Fruit fly (Drosophila melanogaster) whole organism, wandering third instar larva: Measurements from ENCODE around the gene CG10333.
A peak's percentile ranks its signal among the peaks of the same experiment; 100 is the strongest.

ENCODE experiments used
- Abd-B ChIP-seq: fragments of >200 bp; optimal IDR thresholded peaks from 2 replicates; lab custom pipeline; 2017; ENCODE audit warnings: missing biosample characterization, missing genetic modification characterization
- CG32264 ChIP-seq: fragments of 200-800 bp; sonication (Bioruptor generic); optimal IDR thresholded peaks from 2 replicates; lab custom pipeline; 2016; ENCODE audit warnings: missing biosample characterization, missing genetic modification characterization
- CG9705 ChIP-seq: fragments of 200-800 bp; sonication (Bioruptor generic); optimal IDR thresholded peaks from 2 replicates; lab custom pipeline; 2018; ENCODE audit warnings: missing biosample characterization, mild to moderate bottlenecking, missing genetic modification characterization
- CrebA ChIP-seq: fragments of 200-800 bp; sonication (Bioruptor generic); optimal IDR thresholded peaks from 2 replicates; lab custom pipeline; 2016; ENCODE audit warnings: missing biosample characterization, mild to moderate bottlenecking, missing genetic modification characterization, borderline replicate concordance
- Dfd ChIP-seq: fragments of >200 bp; optimal IDR thresholded peaks from 2 replicates; lab custom pipeline; 2017; ENCODE audit warnings: missing biosample characterization, missing genetic modification characterization
- Dif ChIP-seq: fragments of 200-275, 200-300 bp; sonication (Bioruptor generic); optimal IDR thresholded peaks from 2 replicates; lab custom pipeline; 2018; ENCODE audit warnings: missing biosample characterization, missing genetic modification characterization; ENCODE audit not compliant: partially characterized antibody
- GATAd ChIP-seq: sonication (Bioruptor generic); optimal IDR thresholded peaks from 2 replicates; lab custom pipeline; 2016; ENCODE audit warnings: missing biosample characterization, missing genetic modification characterization
- HLH106 ChIP-seq: fragments of 200-800 bp; optimal IDR thresholded peaks from 3 replicates; lab custom pipeline; 2019; ENCODE audit warnings: missing biosample characterization, mild to moderate bottlenecking, missing genetic modification characterization, moderate library complexity
- Hnf4 ChIP-seq: fragments of 200-800 bp; sonication (Bioruptor generic); optimal IDR thresholded peaks from 2 replicates; lab custom pipeline; 2016; ENCODE audit warnings: missing biosample characterization, mild to moderate bottlenecking, missing genetic modification characterization
- Hr78 ChIP-seq: fragments of >200 bp; optimal IDR thresholded peaks from 2 replicates; lab custom pipeline; 2017; ENCODE audit warnings: missing biosample characterization, missing genetic modification characterization
- Hr83 ChIP-seq: fragments of 200-300 bp; sonication (Bioruptor generic); optimal IDR thresholded peaks from 2 replicates; lab custom pipeline; 2016; ENCODE audit warnings: missing biosample characterization, mild to moderate bottlenecking, missing genetic modification characterization, moderate library complexity; ENCODE audit not compliant: poor library complexity, severe bottlenecking
- Jra ChIP-seq: sonication (Bioruptor generic); optimal IDR thresholded peaks from 2 replicates; lab custom pipeline; 2016; ENCODE audit warnings: missing biosample characterization, missing genetic modification characterization
- Mio ChIP-seq: sonication (Bioruptor generic); optimal IDR thresholded peaks from 2 replicates; lab custom pipeline; 2016; ENCODE audit warnings: missing biosample characterization, missing genetic modification characterization
- Myc ChIP-seq: fragments of >200 bp; optimal IDR thresholded peaks from 2 replicates; lab custom pipeline; 2017
- N ChIP-seq: fragments of >200 bp; optimal IDR thresholded peaks from 2 replicates; lab custom pipeline; 2018; ENCODE audit warnings: missing biosample characterization, missing external identifiers, missing genetic modification characterization
- OdsH ChIP-seq: fragments of 200-800 bp; sonication (Bioruptor generic); optimal IDR thresholded peaks from 2 replicates; lab custom pipeline; 2016; ENCODE audit warnings: missing biosample characterization, mild to moderate bottlenecking, missing genetic modification characterization
- Rel ChIP-seq, 2 experiments: fragments of 200-800 bp; sonication (Bioruptor generic) in 1 of 2; optimal IDR thresholded peaks; 2 replicates in 1 of 2; 3 replicates in 1 of 2; lab custom pipeline; 2016 to 2019; ENCODE audit warnings: mild to moderate bottlenecking in 2 of 2, missing biosample characterization in 2 of 2, missing genetic modification characterization in 2 of 2, moderate library complexity in 1 of 2
- Sp1 ChIP-seq: fragments of 200-800 bp; sonication (Bioruptor generic); optimal IDR thresholded peaks from 3 replicates; lab custom pipeline; 2019; ENCODE audit warnings: missing biosample characterization, mild to moderate bottlenecking, missing genetic modification characterization, moderate library complexity
- Vsx2 ChIP-seq: fragments of 200-300, 225-300 bp; sonication (Bioruptor generic); optimal IDR thresholded peaks from 2 replicates; lab custom pipeline; 2018; ENCODE audit warnings: missing biosample characterization, missing genetic modification characterization; ENCODE audit not compliant: partially characterized antibody
- br ChIP-seq: fragments of 200-800 bp; sonication (Bioruptor generic); optimal IDR thresholded peaks from 2 replicates; lab custom pipeline; 2016; ENCODE audit warnings: missing biosample characterization, missing genetic modification characterization
- brk ChIP-seq: fragments of 200-800 bp; sonication (Bioruptor generic); optimal IDR thresholded peaks from 2 replicates; lab custom pipeline; 2016; ENCODE audit warnings: missing biosample characterization, mild to moderate bottlenecking, missing genetic modification characterization
- dl ChIP-seq, 2 experiments: fragments of 175-275, 200-275 bp in 1 of 2; fragments of 200-275 bp in 1 of 2; sonication (Bioruptor generic); optimal IDR thresholded peaks; lab custom pipeline; 2018; ENCODE audit warnings: mild to moderate bottlenecking in 2 of 2, missing biosample characterization in 2 of 2, missing genetic modification characterization in 2 of 2, moderate library complexity in 2 of 2; ENCODE audit not compliant: partially characterized antibody in 2 of 2, insufficient read depth in 1 of 2
- dmrt93B ChIP-seq: fragments of 200-800 bp; sonication (Bioruptor generic); optimal IDR thresholded peaks from 2 replicates; lab custom pipeline; 2018; ENCODE audit warnings: missing biosample characterization, mild to moderate bottlenecking, missing genetic modification characterization
- dsf ChIP-seq: sonication (Bioruptor generic); optimal IDR thresholded peaks from 2 replicates; lab custom pipeline; 2016; ENCODE audit warnings: missing biosample characterization, missing genetic modification characterization, borderline replicate concordance
- ey ChIP-seq: fragments of 200-800 bp; sonication (Bioruptor generic); optimal IDR thresholded peaks from 2 replicates; lab custom pipeline; 2016; ENCODE audit warnings: missing biosample characterization, missing genetic modification characterization
- foxo ChIP-seq, 2 experiments: fragments of 200-800 bp; sonication (Bioruptor generic); optimal IDR thresholded peaks; 2 replicates in 1 of 2; 3 replicates in 1 of 2; lab custom pipeline; 2016 to 2017; ENCODE audit warnings: missing biosample characterization in 2 of 2, missing genetic modification characterization in 2 of 2
- fru ChIP-seq: fragments of 200-800 bp; sonication (Bioruptor generic); optimal IDR thresholded peaks from 3 replicates; lab custom pipeline; 2016; ENCODE audit warnings: missing biosample characterization, mild to moderate bottlenecking, missing genetic modification characterization
- h ChIP-seq: fragments of 200-800 bp; sonication (Bioruptor generic); optimal IDR thresholded peaks from 3 replicates; lab custom pipeline; 2016; ENCODE audit warnings: missing biosample characterization, mild to moderate bottlenecking, missing genetic modification characterization
- jim ChIP-seq: fragments of 175-275, 200-325 bp; sonication (Bioruptor generic); optimal IDR thresholded peaks from 2 replicates; lab custom pipeline; 2016; ENCODE audit warnings: missing biosample characterization, mild to moderate bottlenecking, missing genetic modification characterization
- lola ChIP-seq: fragments of >200 bp; optimal IDR thresholded peaks from 2 replicates; lab custom pipeline; 2017; ENCODE audit warnings: missing biosample characterization, missing genetic modification characterization
- pan ChIP-seq: fragments of >200 bp; optimal IDR thresholded peaks from 2 replicates; lab custom pipeline; 2017
- psq ChIP-seq: fragments of 200-800 bp; sonication (Bioruptor generic); optimal IDR thresholded peaks from 3 replicates; lab custom pipeline; 2017; ENCODE audit warnings: missing biosample characterization, mild to moderate bottlenecking, missing genetic modification characterization, moderate library complexity
- rgr ChIP-seq: fragments of 200-800 bp; sonication (Bioruptor generic); optimal IDR thresholded peaks from 3 replicates; lab custom pipeline; 2016; ENCODE audit warnings: missing biosample characterization, mild to moderate bottlenecking, missing genetic modification characterization
- sage ChIP-seq: fragments of 200-800 bp; sonication (Bioruptor generic); optimal IDR thresholded peaks from 2 replicates; lab custom pipeline; 2016; ENCODE audit warnings: missing biosample characterization, mild to moderate bottlenecking, missing genetic modification characterization
- sv ChIP-seq: fragments of 200-800 bp; sonication (Bioruptor generic); optimal IDR thresholded peaks from 3 replicates; lab custom pipeline; 2016; ENCODE audit warnings: missing biosample characterization, missing genetic modification characterization
- tai ChIP-seq: sonication (Bioruptor generic); optimal IDR thresholded peaks from 2 replicates; lab custom pipeline; 2016; ENCODE audit warnings: missing biosample characterization, missing genetic modification characterization
- usp ChIP-seq: fragments of >200 bp; optimal IDR thresholded peaks from 2 replicates; lab custom pipeline; 2017; ENCODE audit warnings: missing biosample characterization, missing genetic modification characterization
- woc ChIP-seq: sonication (Bioruptor generic); optimal IDR thresholded peaks from 2 replicates; lab custom pipeline; 2016; ENCODE audit warnings: missing biosample characterization, mild to moderate bottlenecking, missing genetic modification characterization

Gene CG10333

dm6 chr2L:18645468-18645867 is 38.8 kb downstream of the CG10333 start (continued):
- TF ChIP-seq HLH106 (tag; lab: Kevin White, UChicago): peak; percentile 52
- TF ChIP-seq lola (GFP tag; lab: Kevin White, UChicago): no peak
- no peak for TF ChIP-seq Hr83 (GFP tag; lab: Kevin White, UChicago)
- no peak for TF ChIP-seq CG32264 (GFP tag; lab: Kevin White, UChicago)
- TF ChIP-seq Abd-B (GFP tag; lab: Kevin White, UChicago): no peak
- no peak for TF ChIP-seq Hr78 (GFP tag; lab: Kevin White, UChicago)
- no peak for TF ChIP-seq dl (GFP tag; optimal IDR thresholded peaks at IDR 0.05; lab: Kevin White, UChicago; ENCODE audit: insufficient read depth in 1 of 2, partially characterized antibody in 2 of 2)
- TF ChIP-seq Dif: no peak
- TF ChIP-seq h (GFP tag; lab: Kevin White, UChicago): peak; percentile 54
- no peak for TF ChIP-seq Vsx2 (GFP tag; lab: Kevin White, UChicago)
- no peak for TF ChIP-seq Myc

DNA sequence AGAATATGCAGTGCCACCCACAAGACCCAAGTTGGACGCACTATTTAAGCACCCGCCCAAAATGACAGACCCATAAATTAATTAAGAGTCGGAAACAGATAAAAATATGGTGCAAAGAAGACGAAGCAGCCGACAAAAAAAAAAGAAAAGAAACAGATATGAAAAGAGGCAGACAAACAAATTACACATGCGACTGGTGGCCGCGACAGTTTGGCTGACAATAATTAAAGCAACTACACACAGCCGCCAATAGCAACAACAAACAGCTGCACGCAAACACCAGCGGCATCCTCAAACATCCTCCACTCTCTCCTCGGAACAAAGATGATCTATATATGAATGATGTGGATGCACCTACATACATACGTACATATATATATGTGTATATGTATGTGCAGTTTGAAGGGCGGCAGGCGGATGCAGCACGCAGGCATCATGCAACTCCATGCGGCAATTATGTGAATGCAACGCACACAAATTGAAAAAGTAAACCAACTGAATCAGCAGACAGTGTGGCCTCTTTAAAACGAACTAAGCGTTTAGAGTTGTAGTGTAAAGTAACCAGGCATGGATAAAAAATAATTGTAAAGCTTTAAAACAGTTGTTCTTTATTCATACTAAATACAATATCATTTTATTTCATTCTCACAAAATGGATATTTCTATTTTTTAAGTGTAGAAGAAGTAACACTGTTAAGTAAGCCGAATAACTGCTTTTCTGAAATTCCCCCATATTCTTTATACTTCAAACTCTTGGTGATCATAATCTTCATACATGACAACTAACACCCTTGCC is 41.4 kb downstream of the CG10333 start:
- no peak for TF ChIP-seq dsf (GFP tag; lab: Kevin White, UChicago)
- no peak for TF ChIP-seq dl (GFP tag; optimal IDR thresholded peaks at IDR 0.05; lab: Kevin White, UChicago; ENCODE audit: insufficient read depth in 1 of 2, partially characterized antibody in 2 of 2)
- TF ChIP-seq h (GFP tag; lab: Kevin White, UChicago): peak; percentile 44
- TF ChIP-seq CG9705 (GFP tag; lab: Kevin White, UChicago): no peak
- peak; percentile 40 for TF ChIP-seq Sp1 (GFP tag; lab: Kevin White, UChicago)
- TF ChIP-seq Abd-B (GFP tag; lab: Kevin White, UChicago): no peak
- TF ChIP-seq CG32264 (GFP tag; lab: Kevin White, UChicago): no peak
- TF ChIP-seq HLH106 (tag; lab: Kevin White, UChicago): no peak
- no peak for TF ChIP-seq Hr83 (GFP tag; lab: Kevin White, UChicago)
- no peak for TF ChIP-seq pan
- TF ChIP-seq Dif: no peak
- peak; percentile 20 for TF ChIP-seq ey (GFP tag; lab: Kevin White, UChicago)
- TF ChIP-seq Myc: no peak
- TF ChIP-seq rgr (GFP tag; lab: Kevin White, UChicago): peak; percentile 20
- TF ChIP-seq Dfd (GFP tag; lab: Kevin White, UChicago): no peak
- TF ChIP-seq sage (GFP tag; lab: Kevin White, UChicago): no peak
- no peak for TF ChIP-seq tai
- TF ChIP-seq GATAd: no peak
- TF ChIP-seq Rel (GFP tag; optimal IDR thresholded peaks at IDR 0.05; lab: Kevin White, UChicago): no peak
- TF ChIP-seq Rel (tag; optimal IDR thresholded peaks at IDR 0.05; lab: Kevin White, UChicago): no peak
- TF ChIP-seq dmrt93B (GFP tag; lab: Kevin White, UChicago): no peak
- TF ChIP-seq psq (GFP tag; lab: Kevin White, UChicago): peak; percentile 58
- TF ChIP-seq Hnf4 (GFP tag; lab: Kevin White, UChicago): peak; percentile 44
- no peak for TF ChIP-seq Mio (GFP tag; lab: Kevin White, UChicago)
- TF ChIP-seq usp (GFP tag; lab: Kevin White, UChicago): no peak
- TF ChIP-seq sv (GFP tag; lab: Kevin White, UChicago): no peak
- peak in 1 of 2 experiments; percentile 59 for TF ChIP-seq foxo (GFP tag; optimal IDR thresholded peaks at IDR 0.05; lab: Kevin White, UChicago)
- no peak for TF ChIP-seq Hr78 (GFP tag; lab: Kevin White, UChicago)
- TF ChIP-seq brk (GFP tag; lab: Kevin White, UChicago): no peak
- TF ChIP-seq lola (GFP tag; lab: Kevin White, UChicago): no peak
- peak; percentile 62 for TF ChIP-seq fru (GFP tag; lab: Kevin White, UChicago)
- TF ChIP-seq N (GFP tag; lab: Kevin White, UChicago): no peak
- TF ChIP-seq woc (GFP tag; lab: Kevin White, UChicago): peak; percentile 10
- TF ChIP-seq jim: no peak
- TF ChIP-seq br (GFP tag; lab: Kevin White, UChicago): peak; percentile 22
- TF ChIP-seq Jra (GFP tag; lab: Kevin White, UChicago): no peak
- peak; percentile 47 for TF ChIP-seq OdsH (GFP tag; lab: Kevin White, UChicago)
- TF ChIP-seq Vsx2 (GFP tag; lab: Kevin White, UChicago): no peak
- no peak for TF ChIP-seq CrebA (GFP tag; lab: Kevin White, UChicago)
